Worm (Caenorhabditis elegans) whole organism, mixed stage, embryonic: ENCODE data around the gene ing-3.

Experiments used
- M03D4.4 ChIP-seq: sonication (generic microtip); optimal IDR thresholded peaks from 2 replicates; lab custom pipeline; 2017; ENCODE audit warnings: mild to moderate bottlenecking, missing genetic modification characterization, missing compliant biosample characterization
- bed-3 ChIP-seq: fragments of 200-800 bp; sonication (Bioruptor generic); optimal IDR thresholded peaks from 3 replicates; lab custom pipeline; 2018; ENCODE audit warnings: mild to moderate bottlenecking, missing genetic modification characterization, moderate library complexity, missing compliant biosample characterization
- blmp-1 ChIP-seq: fragments of 150-350 bp; optimal IDR thresholded peaks from 2 replicates; lab custom pipeline; 2014; ENCODE audit warnings: missing biosample characterization, missing genetic modification characterization
- ceh-39 ChIP-seq: fragments of 150-350 bp; optimal IDR thresholded peaks from 2 replicates; lab custom pipeline; 2014; ENCODE audit warnings: missing biosample characterization, missing genetic modification characterization
- ceh-43 ChIP-seq: fragments of 200-800 bp; sonication (Bioruptor generic); optimal IDR thresholded peaks from 2 replicates; lab custom pipeline; 2018; ENCODE audit warnings: mild to moderate bottlenecking, missing genetic modification characterization, moderate library complexity, missing compliant biosample characterization
- ceh-83 ChIP-seq: fragments of 200-800 bp; sonication (Bioruptor generic); optimal IDR thresholded peaks from 2 replicates; lab custom pipeline; 2018; ENCODE audit warnings: mild to moderate bottlenecking, missing genetic modification characterization, missing compliant biosample characterization
- ces-1 ChIP-seq: fragments of 150-350 bp; optimal IDR thresholded peaks from 2 replicates; lab custom pipeline; 2014; ENCODE audit warnings: missing biosample characterization, missing genetic modification reagents, missing genetic modification characterization
- cnd-1 ChIP-seq: fragments of 200-800 bp; sonication (Bioruptor generic); optimal IDR thresholded peaks from 2 replicates; lab custom pipeline; 2018; ENCODE audit warnings: mild to moderate bottlenecking, missing genetic modification characterization, missing compliant biosample characterization
- elt-1 ChIP-seq: sonication (generic microtip); optimal IDR thresholded peaks from 2 replicates; lab custom pipeline; 2017; ENCODE audit warnings: missing genetic modification characterization, mild to moderate bottlenecking, missing compliant biosample characterization, antibody characterized with exemption, moderate library complexity, borderline replicate concordance; ENCODE audit not compliant: insufficient read depth
- elt-3 ChIP-seq: fragments of 150-350 bp; optimal IDR thresholded peaks from 2 replicates; lab custom pipeline; 2014; ENCODE audit warnings: missing biosample characterization, missing genetic modification characterization
- flh-1 ChIP-seq: fragments of 200-800 bp; sonication (Bioruptor generic); optimal IDR thresholded peaks from 2 replicates; lab custom pipeline; 2018; ENCODE audit warnings: mild to moderate bottlenecking, missing genetic modification characterization, moderate library complexity, missing compliant biosample characterization
- hlh-1 ChIP-seq: fragments of 150-350 bp; optimal IDR thresholded peaks from 2 replicates; lab custom pipeline; 2014; ENCODE audit warnings: missing biosample characterization, missing genetic modification reagents, missing genetic modification characterization
- lin-13 ChIP-seq: fragments of 150-350 bp; optimal IDR thresholded peaks from 2 replicates; lab custom pipeline; 2014; ENCODE audit warnings: missing biosample characterization, missing genetic modification characterization
- lin-32 ChIP-seq: fragments of 200-800 bp; sonication (Bioruptor generic); optimal IDR thresholded peaks from 2 replicates; lab custom pipeline; 2018; ENCODE audit warnings: mild to moderate bottlenecking, missing genetic modification characterization, missing compliant biosample characterization
- lsy-2 ChIP-seq: fragments of 150-350 bp; optimal IDR thresholded peaks from 2 replicates; lab custom pipeline; 2014; ENCODE audit warnings: missing biosample characterization, missing genetic modification characterization
- mab-5 ChIP-seq: fragments of 150-350 bp; optimal IDR thresholded peaks from 2 replicates; lab custom pipeline; 2014; ENCODE audit warnings: missing biosample characterization, missing genetic modification characterization
- mep-1 ChIP-seq: fragments of 150-350 bp; optimal IDR thresholded peaks from 2 replicates; lab custom pipeline; 2017; ENCODE audit warnings: missing biosample characterization, missing genetic modification reagents, missing genetic modification characterization, inconsistent platforms
- mls-2 ChIP-seq: sonication (generic microtip); optimal IDR thresholded peaks from 2 replicates; lab custom pipeline; 2016; ENCODE audit warnings: mild to moderate bottlenecking, missing genetic modification characterization, moderate library complexity, missing compliant biosample characterization
- nhr-2 ChIP-seq: fragments of 150-350 bp; optimal IDR thresholded peaks from 2 replicates; lab custom pipeline; 2014; ENCODE audit warnings: missing biosample characterization, missing genetic modification characterization
- nhr-237 ChIP-seq: fragments of 150-350 bp; optimal IDR thresholded peaks from 2 replicates; lab custom pipeline; 2014; ENCODE audit warnings: missing biosample characterization, missing genetic modification characterization
- nhr-28 ChIP-seq: fragments of 150-350 bp; optimal IDR thresholded peaks from 2 replicates; lab custom pipeline; 2014; ENCODE audit warnings: missing biosample characterization, missing genetic modification characterization
- nhr-76 ChIP-seq: sonication (generic microtip); optimal IDR thresholded peaks from 2 replicates; lab custom pipeline; 2017; ENCODE audit warnings: missing biosample characterization, missing genetic modification characterization
- pha-4 ChIP-seq: fragments of 150-350 bp; optimal IDR thresholded peaks from 2 replicates; lab custom pipeline; 2018; ENCODE audit warnings: missing biosample characterization, missing genetic modification reagents, missing genetic modification characterization
- snpc-4 ChIP-seq: fragments of 150-350 bp; optimal IDR thresholded peaks from 2 replicates; lab custom pipeline; 2014; ENCODE audit warnings: missing biosample characterization, missing genetic modification characterization
- sptf-1 ChIP-seq: sonication (generic microtip); optimal IDR thresholded peaks from 2 replicates; lab custom pipeline; 2017; ENCODE audit warnings: mild to moderate bottlenecking, missing genetic modification characterization, moderate library complexity, missing compliant biosample characterization
- tbx-8 ChIP-seq: fragments of 200-800 bp; sonication (Bioruptor generic); optimal IDR thresholded peaks from 2 replicates; lab custom pipeline; 2018; ENCODE audit warnings: mild to moderate bottlenecking, missing genetic modification characterization, moderate library complexity, missing compliant biosample characterization
- unc-120 ChIP-seq: sonication (generic microtip); optimal IDR thresholded peaks from 2 replicates; lab custom pipeline; 2017; ENCODE audit warnings: missing genetic modification characterization, missing compliant biosample characterization; ENCODE audit not compliant: poor library complexity, severe bottlenecking
- unc-39 ChIP-seq: fragments of 150-350 bp; optimal IDR thresholded peaks from 2 replicates; lab custom pipeline; 2014; ENCODE audit warnings: missing biosample characterization, missing genetic modification characterization
- unc-62 ChIP-seq: fragments of 150-350 bp; optimal IDR thresholded peaks from 2 replicates; lab custom pipeline; 2014; ENCODE audit warnings: missing biosample characterization, missing genetic modification reagents, missing genetic modification characterization
- zip-8 ChIP-seq: fragments of 150-350 bp; optimal IDR thresholded peaks from 2 replicates; lab custom pipeline; 2014; ENCODE audit warnings: missing biosample characterization, missing genetic modification characterization
- ztf-11 ChIP-seq: fragments of 150-350 bp; optimal IDR thresholded peaks from 2 replicates; lab custom pipeline; 2014; ENCODE audit warnings: missing biosample characterization, missing genetic modification characterization

Gene ing-3

DNA sequence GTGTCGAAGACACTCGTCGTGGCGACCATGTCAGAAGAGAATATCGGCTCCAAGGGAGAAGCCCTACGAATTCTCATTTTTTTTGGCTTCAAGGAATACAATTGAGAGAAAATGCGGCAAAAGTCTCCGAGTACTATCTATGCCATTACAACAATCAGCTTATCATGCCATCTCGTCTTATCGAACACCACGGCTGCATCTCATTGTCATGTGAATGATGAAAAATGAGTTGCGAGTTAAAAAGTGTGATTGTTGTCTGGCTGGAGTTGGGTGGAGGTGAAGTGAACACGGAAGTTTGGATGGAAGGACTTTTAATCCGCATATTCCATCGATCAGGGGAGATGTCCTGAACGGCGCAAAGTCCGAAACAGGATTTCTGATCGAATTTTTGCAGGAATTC is 14.9 kb upstream of the ing-3 start:
- TF ChIP-seq elt-1 (no peak), unc-62 (GFP tag; lab: Kevin White, UChicago) (no peak), mep-1 (tag; lab: Kevin White, UChicago) (no peak), M03D4.4 (tag; lab: Kevin White, UChicago) (no peak), sptf-1 (tag; lab: Kevin White, UChicago) (no peak), ceh-83 (GFP tag; lab: Kevin White, UChicago) (no peak), zip-8 (no peak), bed-3 (GFP tag; lab: Kevin White, UChicago) (no peak), nhr-2 (tag; lab: Kevin White, UChicago) (no peak), ceh-43 (GFP tag; lab: Kevin White, UChicago) (no peak), nhr-76 (tag; lab: Kevin White, UChicago) (no peak), snpc-4 (no peak), tbx-8 (no peak), unc-39 (tag; lab: Kevin White, UChicago) (no peak), nhr-28 (tag; lab: Kevin White, UChicago) (no peak), flh-1 (GFP tag; lab: Kevin White, UChicago) (no peak)

- TF ChIP-seq cnd-1 (tag; lab: Kevin White, UChicago) (no peak), ztf-11 (tag; lab: Kevin White, UChicago) (no peak)
These were observed 13.4 kb upstream of the ing-3 start for ce11 chrII:13862453-13862852.

DNA sequence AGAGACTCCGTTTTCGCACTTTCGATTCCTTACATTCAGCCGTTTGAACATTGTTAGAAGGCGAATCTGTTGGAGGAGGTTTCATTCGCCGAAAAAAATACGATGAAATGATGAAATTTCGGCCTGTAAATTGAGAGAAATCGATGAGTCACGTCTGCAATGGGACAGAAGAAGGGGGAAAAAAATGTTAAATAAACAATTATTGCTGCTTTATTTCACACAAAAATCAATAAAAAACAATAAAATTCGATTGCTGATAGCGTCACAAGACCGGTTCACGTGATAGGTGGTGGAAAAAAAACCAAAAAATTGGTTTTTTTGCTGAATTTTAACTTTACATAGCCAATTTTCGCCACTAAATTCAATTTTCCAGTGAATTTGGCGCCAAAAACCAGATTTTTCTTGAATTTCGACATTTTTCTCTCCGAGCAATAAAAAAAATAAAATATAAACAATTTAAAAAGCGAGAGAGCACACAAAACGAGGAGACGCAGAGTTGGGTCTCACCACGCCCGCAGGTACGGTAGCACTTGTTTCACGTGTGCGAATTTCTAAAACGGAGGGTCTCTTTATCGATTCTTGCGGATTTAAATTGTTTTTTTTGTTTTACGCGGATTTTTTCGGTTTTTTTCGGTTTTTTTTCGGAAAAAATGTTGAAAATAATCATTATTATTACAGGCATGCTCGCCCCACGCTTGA is 3.5 kb upstream of the ing-3 start, which contains the start of the genes cup-14 and ndub-8:
Gene cup-14, minus strand, starts transcription at position 51 of the 699 bp plus-strand sequence.
Gene ndub-8, plus strand, starts transcription at position 679 of the 699 bp plus-strand sequence.
- TF ChIP-seq mls-2 (tag; lab: Kevin White, UChicago) (peak; percentile 75), cnd-1 (tag; lab: Kevin White, UChicago) (no peak), tbx-8 (no peak), nhr-28 (tag; lab: Kevin White, UChicago) (no peak), M03D4.4 (tag; lab: Kevin White, UChicago) (no peak), nhr-2 (tag; lab: Kevin White, UChicago) (peak; percentile 23), flh-1 (GFP tag; lab: Kevin White, UChicago) (no peak), unc-120 (peak; percentile 55), lsy-2 (tag; lab: Kevin White, UChicago) (peak; percentile 100), mep-1 (tag; lab: Kevin White, UChicago) (peak; percentile 90), nhr-237 (peak; percentile 84), snpc-4 (no peak), ztf-11 (tag; lab: Kevin White, UChicago) (peak; percentile 4), sptf-1 (tag; lab: Kevin White, UChicago) (peak; percentile 19), ces-1 (GFP tag; lab: Kevin White, UChicago) (peak; percentile 94), lin-13 (tag; lab: Kevin White, UChicago) (peak; percentile 72), ceh-39 (tag; lab: Kevin White, UChicago) (peak; percentile 91), bed-3 (GFP tag; lab: Kevin White, UChicago) (no peak), mab-5 (tag; lab: Kevin White, UChicago) (peak; percentile 82), blmp-1 (tag; lab: Kevin White, UChicago) (no peak), lin-32 (GFP tag; lab: Kevin White, UChicago) (no peak), pha-4 (tag; lab: Kevin White, UChicago) (peak; percentile 94), hlh-1 (tag; lab: Kevin White, UChicago) (peak; percentile 12), elt-3 (tag; lab: Kevin White, UChicago) (no peak), nhr-76 (tag; lab: Kevin White, UChicago) (no peak)

ce11 chrII:13877994-13878393 is 2.2 kb downstream of the ing-3 start:
- TF ChIP-seq lin-32 (GFP tag; lab: Kevin White, UChicago) (no peak), nhr-237 (no peak), ceh-43 (GFP tag; lab: Kevin White, UChicago) (no peak), unc-120 (no peak), mls-2 (tag; lab: Kevin White, UChicago) (no peak), nhr-2 (tag; lab: Kevin White, UChicago) (no peak), mep-1 (tag; lab: Kevin White, UChicago) (no peak), hlh-1 (tag; lab: Kevin White, UChicago) (no peak), unc-39 (tag; lab: Kevin White, UChicago) (no peak), flh-1 (GFP tag; lab: Kevin White, UChicago) (no peak), mab-5 (tag; lab: Kevin White, UChicago) (no peak), sptf-1 (tag; lab: Kevin White, UChicago) (no peak), M03D4.4 (tag; lab: Kevin White, UChicago) (no peak), blmp-1 (tag; lab: Kevin White, UChicago) (no peak), pha-4 (tag; lab: Kevin White, UChicago) (no peak), lin-13 (tag; lab: Kevin White, UChicago) (no peak), ceh-83 (GFP tag; lab: Kevin White, UChicago) (no peak)
- TF ChIP-seq, all 35 proteins: peak for 0
